1 fruit fly cellular context compared by ENCODE assay signal in the genomic region with DNA sequence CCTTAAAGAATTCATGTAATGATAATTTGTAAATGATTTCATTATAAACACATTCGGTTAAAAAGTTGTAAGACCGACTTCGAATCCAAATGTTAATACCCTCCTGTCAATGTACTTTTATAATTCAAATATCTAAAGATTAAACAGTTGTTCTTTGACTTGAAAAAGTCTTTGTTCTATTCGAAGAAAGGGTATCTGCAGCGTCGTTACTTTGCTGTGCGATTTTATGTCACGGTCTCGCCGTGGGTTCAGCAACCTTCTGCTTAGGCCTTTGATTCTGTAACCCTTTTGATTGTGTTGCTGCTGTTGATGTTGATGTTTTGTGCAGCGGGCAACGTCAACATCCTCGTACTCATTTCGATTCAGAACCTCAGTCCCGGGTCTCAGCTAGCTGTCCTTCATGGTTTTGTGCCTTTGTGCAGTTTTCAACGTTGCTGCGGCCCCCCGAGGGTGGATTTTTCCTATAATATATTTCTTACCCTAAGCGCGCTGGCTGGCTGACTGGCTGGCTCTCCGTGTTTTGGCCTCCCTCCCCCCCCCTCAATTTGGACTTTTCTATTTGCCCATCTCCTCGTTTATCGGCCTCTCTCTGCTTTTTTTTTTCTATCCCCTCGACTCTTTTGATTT.
TF ChIP-seq lines count a peak whose summit lies in the region.

No protein-coding gene starts in this region.

TF ChIP-seq in whole organism, embryonic, 481 proteins besides CTCF, POLR2A, EP300 and RAD21 (continued from another document):
- TF ChIP-seq CHES-1-like (GFP tag; optimal IDR thresholded peaks at IDR 0.05; lab: Kevin White, UChicago): no peak
- TF ChIP-seq CG17361 (GFP tag; IDR thresholded peaks at IDR 0.05; lab: Robert Waterston, UW): no peak
- TF ChIP-seq sens (GFP tag; lab: Kevin White, UChicago): peak; percentile 72
- peak; percentile 38 for TF ChIP-seq Kr (GFP tag; optimal IDR thresholded peaks at IDR 0.05; lab: Kevin White, UChicago)
- TF ChIP-seq D19B (GFP tag; optimal IDR thresholded peaks at IDR 0.05; lab: Kevin White, UChicago): peak; percentile 15
- TF ChIP-seq peb (GFP tag; IDR thresholded peaks at IDR 0.05; lab: Robert Waterston, UW): no peak
- TF ChIP-seq Doc2 (GFP tag; IDR thresholded peaks at IDR 0.05; lab: Robert Waterston, UW): no peak
- peak; percentile 90 for TF ChIP-seq pros (GFP tag; optimal IDR thresholded peaks at IDR 0.05; lab: Kevin White, UChicago)
- TF ChIP-seq wek (GFP tag; optimal IDR thresholded peaks at IDR 0.05; lab: Kevin White, UChicago): no peak
- peak; percentile 10 for TF ChIP-seq gsb-n (tag; optimal IDR thresholded peaks at IDR 0.05; lab: Kevin White, UChicago)
- no peak for TF ChIP-seq HHEX (GFP tag; optimal IDR thresholded peaks at IDR 0.05; lab: Kevin White, UChicago)
- no peak for TF ChIP-seq inv (GFP tag; IDR thresholded peaks at IDR 0.05; lab: Robert Waterston, UW; ENCODE audit: partially characterized antibody)
- no peak for TF ChIP-seq ken (GFP tag; IDR thresholded peaks at IDR 0.05; lab: Robert Waterston, UW)
- no peak for TF ChIP-seq CG17568 (GFP tag; optimal IDR thresholded peaks at IDR 0.05; lab: Kevin White, UChicago)
- TF ChIP-seq grau (tag; optimal IDR thresholded peaks at IDR 0.05; lab: Kevin White, UChicago): no peak
- no peak for TF ChIP-seq pnt (GFP tag; optimal IDR thresholded peaks at IDR 0.05; lab: Kevin White, UChicago)
